Fruit fly (Drosophila melanogaster) whole organism, embryonic: Measurements from ENCODE around the gene kat-60L1.

ENCODE experiments used
- Abd-B ChIP-seq: fragments of 200-800 bp; sonication (Bioruptor generic); optimal IDR thresholded peaks from 2 replicates; lab custom pipeline; 2018; ENCODE audit warnings: missing biosample characterization, mild to moderate bottlenecking, missing genetic modification characterization, moderate library complexity
- CG10462 ChIP-seq: fragments of 200-800 bp; sonication (Bioruptor generic); optimal IDR thresholded peaks from 2 replicates; lab custom pipeline; 2016; ENCODE audit warnings: missing biosample characterization, missing genetic modification characterization
- CG10979 ChIP-seq: fragments of 200-800 bp; sonication (Bioruptor generic); optimal IDR thresholded peaks from 2 replicates; lab custom pipeline; 2018; ENCODE audit warnings: missing biosample characterization, mild to moderate bottlenecking, missing genetic modification characterization, moderate library complexity
- CG11398 ChIP-seq: fragments of 200-800 bp; sonication (Bioruptor generic); optimal IDR thresholded peaks from 2 replicates; lab custom pipeline; 2016; ENCODE audit warnings: missing biosample characterization, missing genetic modification characterization
- CG11504 ChIP-seq: fragments of 200-800 bp; sonication (Bioruptor generic); optimal IDR thresholded peaks from 3 replicates; lab custom pipeline; 2019; ENCODE audit warnings: missing biosample characterization, mild to moderate bottlenecking, missing genetic modification characterization, moderate library complexity
- CG11723 ChIP-seq: fragments of 200-800 bp; sonication (Bioruptor generic); optimal IDR thresholded peaks from 2 replicates; lab custom pipeline; 2017; ENCODE audit warnings: missing biosample characterization, mild to moderate bottlenecking, missing genetic modification characterization
- CG12071 ChIP-seq: fragments of 200-800 bp; sonication (Bioruptor generic); optimal IDR thresholded peaks from 3 replicates; lab custom pipeline; 2018; ENCODE audit warnings: missing biosample characterization, mild to moderate bottlenecking, missing genetic modification characterization
- CG13624 ChIP-seq: fragments of 200-800 bp; sonication (Bioruptor generic); optimal IDR thresholded peaks from 2 replicates; lab custom pipeline; 2016; ENCODE audit warnings: missing biosample characterization, missing genetic modification characterization
- CG14710 ChIP-seq: fragments of 200-800 bp; sonication (Bioruptor generic); optimal IDR thresholded peaks from 3 replicates; lab custom pipeline; 2019; ENCODE audit warnings: missing biosample characterization, mild to moderate bottlenecking, missing genetic modification characterization, moderate library complexity
- CG1529 ChIP-seq: fragments of 200-800 bp; sonication (Bioruptor generic); optimal IDR thresholded peaks from 3 replicates; lab custom pipeline; 2018; ENCODE audit warnings: missing biosample characterization, missing genetic modification characterization
- CG16813 ChIP-seq: fragments of 200-800 bp; sonication (Bioruptor generic); IDR thresholded peaks from 3 replicates; pipeline ENCODE4 v1.3.6; 2022; ENCODE audit warnings: missing biosample characterization, missing genetic modification characterization; ENCODE audit not compliant: partially characterized antibody
- CG17361 ChIP-seq: fragments of 200-800 bp; sonication (Bioruptor generic); IDR thresholded peaks from 3 replicates; pipeline ENCODE4 v1.3.6; 2022; ENCODE audit warnings: missing biosample characterization, missing genetic modification characterization
- CG30403 ChIP-seq: fragments of 200-800 bp; sonication (Bioruptor generic); optimal IDR thresholded peaks from 3 replicates; lab custom pipeline; 2016; ENCODE audit warnings: missing biosample characterization, missing genetic modification characterization
- CG30431 ChIP-seq: fragments of 200-800 bp; sonication (Bioruptor generic); optimal IDR thresholded peaks from 2 replicates; lab custom pipeline; 2017; ENCODE audit warnings: missing biosample characterization, missing genetic modification characterization
- CG8281 ChIP-seq: fragments of 200-800 bp; sonication (Bioruptor generic); optimal IDR thresholded peaks from 2 replicates; lab custom pipeline; 2018; ENCODE audit warnings: missing biosample characterization, mild to moderate bottlenecking, missing genetic modification characterization, moderate library complexity
- CG8944 ChIP-seq: fragments of 200-800 bp; sonication (Bioruptor generic); optimal IDR thresholded peaks from 3 replicates; lab custom pipeline; 2016; ENCODE audit warnings: missing biosample characterization, missing genetic modification characterization
- CG9727 ChIP-seq: fragments of 200-800 bp; sonication (Bioruptor generic); optimal IDR thresholded peaks from 3 replicates; lab custom pipeline; 2017; ENCODE audit warnings: missing biosample characterization, mild to moderate bottlenecking, missing genetic modification characterization
- CrebB ChIP-seq: fragments of 200-800 bp; sonication (Bioruptor generic); optimal IDR thresholded peaks from 3 replicates; lab custom pipeline; 2018; ENCODE audit warnings: missing biosample characterization, mild to moderate bottlenecking, missing genetic modification characterization
- Dfd ChIP-seq, 2 experiments: fragments of >200 bp; optimal IDR thresholded peaks; 2 replicates each; lab custom pipeline; 2017; ENCODE audit warnings: missing biosample characterization in 2 of 2, missing genetic modification characterization in 2 of 2
- Doc2 ChIP-seq: fragments of 200-800 bp; sonication (Bioruptor generic); IDR thresholded peaks from 2 replicates; pipeline ENCODE4 v1.3.6; 2022; ENCODE audit warnings: missing biosample characterization, missing genetic modification characterization
- Fer1 ChIP-seq: fragments of 200-800 bp; sonication (Bioruptor generic); optimal IDR thresholded peaks from 2 replicates; lab custom pipeline; 2017; ENCODE audit warnings: missing biosample characterization, mild to moderate bottlenecking, missing genetic modification characterization
- HLH3B ChIP-seq: fragments of 200-800 bp; sonication (Bioruptor generic); IDR thresholded peaks from 2 replicates; pipeline ENCODE4 v1.3.6; 2022; ENCODE audit warnings: missing biosample characterization, missing genetic modification characterization
- Hand ChIP-seq: fragments of 200-800 bp; sonication (Bioruptor generic); optimal IDR thresholded peaks from 2 replicates; lab custom pipeline; 2017; ENCODE audit warnings: mild to moderate bottlenecking, missing biosample characterization, missing genetic modification reagents, missing genetic modification characterization
- HmgD ChIP-seq: fragments of 200-800 bp; sonication (Bioruptor generic); optimal IDR thresholded peaks from 3 replicates; lab custom pipeline; 2016; ENCODE audit warnings: missing biosample characterization, missing genetic modification characterization
- Oaz ChIP-seq: fragments of 200-800 bp; sonication (Bioruptor generic); IDR thresholded peaks from 2 replicates; pipeline ENCODE4 v1.3.6; 2022; ENCODE audit warnings: missing biosample characterization, missing genetic modification characterization
- Opbp ChIP-seq: fragments of 200-800 bp; sonication (Bioruptor generic); IDR thresholded peaks from 3 replicates; pipeline ENCODE4 v1.3.6; 2022; ENCODE audit warnings: missing biosample characterization, missing genetic modification characterization; ENCODE audit not compliant: partially characterized antibody
- Ravus ChIP-seq: fragments of 200-800 bp; sonication (Bioruptor generic); IDR thresholded peaks from 2 replicates; pipeline ENCODE4 v1.3.6; 2022; ENCODE audit warnings: missing biosample characterization, missing genetic modification characterization
- Rfx ChIP-seq: fragments of 200-800 bp; sonication (Bioruptor generic); IDR thresholded peaks from 2 replicates; pipeline ENCODE4 v1.3.6; 2022; ENCODE audit warnings: missing biosample characterization, missing genetic modification characterization
- Sry-β ChIP-seq: fragments of 200-800 bp; sonication (Bioruptor generic); optimal IDR thresholded peaks from 2 replicates; lab custom pipeline; 2018; ENCODE audit warnings: missing biosample characterization, mild to moderate bottlenecking, missing genetic modification characterization, moderate library complexity
- Trl ChIP-seq, 3 experiments: fragments of >200 bp in 2 of 3; fragments of 200-800 bp in 1 of 3; sonication (Bioruptor generic) in 1 of 3; optimal IDR thresholded peaks; 2 replicates in 1 of 3; 3 replicates in 2 of 3; lab custom pipeline; 2016 to 2017; ENCODE audit warnings: missing biosample characterization in 1 of 3, missing genetic modification characterization in 1 of 3
- Xrp1 ChIP-seq: fragments of 200-800 bp; sonication (Bioruptor generic); IDR thresholded peaks from 2 replicates; pipeline ENCODE4 v1.3.6; 2022; ENCODE audit warnings: missing biosample characterization, missing genetic modification characterization
- bcd ChIP-seq: fragments of 200-800 bp; sonication (Bioruptor generic); optimal IDR thresholded peaks from 2 replicates; lab custom pipeline; 2017; ENCODE audit warnings: missing biosample characterization, mild to moderate bottlenecking, missing genetic modification characterization
- ci ChIP-seq: fragments of 200-800 bp; sonication (Bioruptor generic); IDR thresholded peaks from 3 replicates; pipeline ENCODE4 v1.3.6; 2022; ENCODE audit warnings: missing biosample characterization, missing genetic modification characterization
- danr ChIP-seq: fragments of 200-800 bp; sonication (Bioruptor generic); IDR thresholded peaks from 2 replicates; pipeline ENCODE4 v1.3.6; 2022; ENCODE audit warnings: missing biosample characterization, missing genetic modification characterization
- emc ChIP-seq: fragments of 200-800 bp; sonication (Bioruptor generic); optimal IDR thresholded peaks from 2 replicates; lab custom pipeline; 2016; ENCODE audit warnings: missing biosample characterization, missing genetic modification characterization
- h ChIP-seq: fragments of >200 bp; optimal IDR thresholded peaks from 2 replicates; lab custom pipeline; 2017
- ind ChIP-seq: fragments of 200-800 bp; sonication (Bioruptor generic); optimal IDR thresholded peaks from 3 replicates; lab custom pipeline; 2016; ENCODE audit warnings: missing biosample characterization, missing genetic modification characterization
- lola ChIP-seq, 3 experiments: fragments of >200 bp in 2 of 3; fragments of 200-800 bp in 1 of 3; sonication (Bioruptor generic) in 1 of 3; optimal IDR thresholded peaks; 2 replicates each; lab custom pipeline; 2017 to 2019; ENCODE audit warnings: missing biosample characterization in 3 of 3, missing genetic modification characterization in 3 of 3, mild to moderate bottlenecking in 1 of 3, moderate library complexity in 1 of 3
- nmo ChIP-seq: fragments of 200-800 bp; sonication (Bioruptor generic); optimal IDR thresholded peaks from 2 replicates; lab custom pipeline; 2018; ENCODE audit warnings: missing biosample characterization, mild to moderate bottlenecking, missing genetic modification characterization, moderate library complexity
- pfk ChIP-seq: fragments of 200-800 bp; sonication (Bioruptor generic); optimal IDR thresholded peaks from 2 replicates; lab custom pipeline; 2018; ENCODE audit warnings: missing biosample characterization, mild to moderate bottlenecking, missing genetic modification characterization, moderate library complexity
- pita ChIP-seq: fragments of 200-800 bp; sonication (Bioruptor generic); optimal IDR thresholded peaks from 2 replicates; lab custom pipeline; 2017; ENCODE audit warnings: missing biosample characterization, mild to moderate bottlenecking, missing genetic modification characterization
- repo ChIP-seq: fragments of 200-800 bp; sonication (Bioruptor generic); optimal IDR thresholded peaks from 2 replicates; lab custom pipeline; 2016; ENCODE audit warnings: missing biosample characterization, missing genetic modification characterization
- sens ChIP-seq: fragments of 200-800 bp; sonication (Bioruptor generic); peaks from one replicate; lab custom pipeline; 2016; ENCODE audit warnings: missing biosample characterization, missing genetic modification characterization
- slbo ChIP-seq: fragments of 200-800 bp; sonication (Bioruptor generic); IDR thresholded peaks from 2 replicates; pipeline ENCODE4 v1.3.6; 2022; ENCODE audit warnings: missing biosample characterization, missing genetic modification characterization
- sob ChIP-seq: fragments of 200-800 bp; sonication (Bioruptor generic); IDR thresholded peaks from 2 replicates; pipeline ENCODE4 v1.3.6; 2022; ENCODE audit warnings: missing biosample characterization, missing genetic modification characterization
- sqz ChIP-seq: fragments of 200-800 bp; sonication (Bioruptor generic); optimal IDR thresholded peaks from 3 replicates; lab custom pipeline; 2018; ENCODE audit warnings: missing biosample characterization, mild to moderate bottlenecking, missing genetic modification characterization
- stc ChIP-seq: fragments of 200-800 bp; sonication (Bioruptor generic); IDR thresholded peaks from 2 replicates; pipeline ENCODE4 v1.3.6; 2022; ENCODE audit warnings: missing biosample characterization, missing genetic modification characterization
- tna ChIP-seq: fragments of 200-800 bp; sonication (Bioruptor generic); IDR thresholded peaks from 2 replicates; pipeline ENCODE4 v1.3.6; 2022; ENCODE audit warnings: missing biosample characterization, missing genetic modification characterization; ENCODE audit not compliant: partially characterized antibody
- tup ChIP-seq: fragments of 200-800 bp; sonication (Bioruptor generic); optimal IDR thresholded peaks from 2 replicates; lab custom pipeline; 2016; ENCODE audit warnings: missing biosample characterization, mild to moderate bottlenecking, missing genetic modification characterization, moderate library complexity
- twi ChIP-seq: fragments of 200-800 bp; optimal IDR thresholded peaks from 2 replicates; lab custom pipeline; 2019; ENCODE audit warnings: missing biosample characterization, mild to moderate bottlenecking, missing genetic modification characterization, moderate library complexity
- wor ChIP-seq: fragments of 200-800 bp; sonication (Bioruptor generic); IDR thresholded peaks from 2 replicates; pipeline ENCODE4 v1.3.6; 2022; ENCODE audit warnings: missing biosample characterization, missing genetic modification characterization

kat-60L1 gene

DNA sequence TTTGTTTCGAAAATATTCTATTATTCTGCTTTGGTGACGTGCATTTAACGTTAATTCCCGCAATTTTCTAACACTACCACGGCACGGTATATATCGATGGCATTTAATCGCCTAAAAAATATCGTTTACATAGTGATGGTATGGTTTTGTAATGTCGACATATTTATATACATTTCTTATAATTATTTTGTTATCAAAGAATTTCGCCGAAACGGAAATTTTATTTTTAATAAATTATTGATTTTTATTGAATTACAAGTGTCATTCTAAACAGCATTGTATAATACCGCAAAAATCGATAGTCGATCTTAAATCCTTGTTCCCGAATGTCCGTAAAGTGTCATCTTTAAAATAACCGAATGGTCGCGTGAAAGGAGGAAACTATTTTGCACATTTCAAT, 42.9 kb downstream of the kat-60L1 start, which contains the start of the genes Sec20 and dgrn (continued):
- TF ChIP-seq bcd (peak; percentile 62), CG17361 (GFP tag; lab: Robert Waterston, UW) (peak; percentile 82), danr (peak; percentile 59), CG8944 (GFP tag; lab: Kevin White, UChicago) (no peak), CrebB (tag; lab: Kevin White, UChicago) (peak; percentile 6), CG11398 (GFP tag; lab: Kevin White, UChicago) (no peak), tup (GFP tag; lab: Kevin White, UChicago) (peak; percentile 37), CG16813 (GFP tag; lab: Robert Waterston, UW) (peak; percentile 96), CG12071 (GFP tag; lab: Kevin White, UChicago) (no peak), CG1529 (GFP tag; lab: Kevin White, UChicago) (no peak), HLH3B (GFP tag; lab: Robert Waterston, UW) (peak; percentile 61), emc (GFP tag; lab: Kevin White, UChicago) (no peak), CG10979 (peak; percentile 64), ind (GFP tag; lab: Kevin White, UChicago) (peak; percentile 70), Trl (optimal IDR thresholded peaks at IDR 0.05; lab: Kevin White, UChicago) (no peak), Trl (GFP tag; optimal IDR thresholded peaks at IDR 0.05; lab: Kevin White, UChicago) (peak; percentile 14), Doc2 (no peak), Dfd (GFP tag; optimal IDR thresholded peaks at IDR 0.05; lab: Kevin White, UChicago) (no peak), Rfx (GFP tag; lab: Robert Waterston, UW) (peak; percentile 78), repo (GFP tag; lab: Kevin White, UChicago) (no peak), ci (GFP tag; lab: Robert Waterston, UW) (peak; percentile 39; the same call in 1 of the 3 replicates), CG11723 (GFP tag; lab: Kevin White, UChicago) (peak; percentile 19), wor (GFP tag; lab: Robert Waterston, UW) (no peak), twi (peak; percentile 60), sob (GFP tag; lab: Robert Waterston, UW) (peak; percentile 74), Sry-β (GFP tag; lab: Kevin White, UChicago) (no peak), sqz (GFP tag; lab: Kevin White, UChicago) (peak; percentile 15), h (lab: Kevin White, UChicago) (no peak), Abd-B (GFP tag; lab: Kevin White, UChicago) (peak; percentile 60), pita (GFP tag; lab: Kevin White, UChicago) (no peak), Xrp1 (peak; percentile 73), pfk (GFP tag; lab: Kevin White, UChicago) (no peak), CG30403 (peak; percentile 84), CG8281 (tag; lab: Kevin White, UChicago) (no peak), slbo (peak; percentile 84), Ravus (no peak), HmgD (GFP tag; lab: Kevin White, UChicago) (no peak), lola (GFP tag; optimal IDR thresholded peaks at IDR 0.05; lab: Kevin White, UChicago) (peak in 1 of 3 experiments; percentile 69), Fer1 (peak; percentile 59), CG10462 (GFP tag; lab: Kevin White, UChicago) (peak; percentile 31), Opbp (peak; percentile 94), tna (GFP tag; lab: Robert Waterston, UW) (peak; percentile 87), stc (GFP tag; lab: Robert Waterston, UW) (peak; percentile 43; the same call in 1 of the 2 replicates), nmo (GFP tag; lab: Kevin White, UChicago) (peak; percentile 83), CG14710 (tag; lab: Kevin White, UChicago) (peak; percentile 89), CG13624 (peak; percentile 25), CG11504 (tag; lab: Kevin White, UChicago) (no peak), Hand (GFP tag; lab: Kevin White, UChicago) (no peak), CG30431 (GFP tag; lab: Kevin White, UChicago) (no peak), CG9727 (GFP tag; lab: Kevin White, UChicago) (peak; percentile 57), sens (GFP tag; lab: Kevin White, UChicago) (peak; percentile 86), Oaz (GFP tag; lab: Robert Waterston, UW) (no peak)
